Fruit fly (Drosophila melanogaster): ENCODE data around the gene vanin-like.

vanin-like gene

dm6 chrX:6193183-6193810 is 9.1 kb downstream of the vanin-like start (continued):
- TF ChIP-seq CG12659 (GFP tag; optimal IDR thresholded peaks at IDR 0.05): peak; percentile 83
- TF ChIP-seq dysf (GFP tag; IDR thresholded peaks at IDR 0.05): peak; percentile 92
- TF ChIP-seq CG2875 (GFP tag; optimal IDR thresholded peaks at IDR 0.05): peak; percentile 44
- TF ChIP-seq CG18619 (GFP tag; optimal IDR thresholded peaks at IDR 0.05): peak; percentile 78
- TF ChIP-seq CG3281 (GFP tag; optimal IDR thresholded peaks at IDR 0.05): peak; percentile 79
- peak; percentile 90 for TF ChIP-seq Dbx (GFP tag; IDR thresholded peaks at IDR 0.05)
- TF ChIP-seq Ets97D (GFP tag; optimal IDR thresholded peaks at IDR 0.05): no peak
- peak; percentile 86 for TF ChIP-seq CG13424 (tag; optimal IDR thresholded peaks at IDR 0.05)
- no peak for TF ChIP-seq pum (GFP tag; optimal IDR thresholded peaks at IDR 0.05)
- peak; percentile 87 for TF ChIP-seq CG7839 (tag; optimal IDR thresholded peaks at IDR 0.05)
- peak; percentile 78 for TF ChIP-seq CG15514 (GFP tag; optimal IDR thresholded peaks at IDR 0.05)
- TF ChIP-seq CG34422 (GFP tag; IDR thresholded peaks at IDR 0.05): peak; percentile 89
- TF ChIP-seq h (optimal IDR thresholded peaks at IDR 0.05): no peak
- peak; percentile 89 for TF ChIP-seq CG2678 (tag; optimal IDR thresholded peaks at IDR 0.05)
- peak; percentile 92 for TF ChIP-seq Hmr (GFP tag; optimal IDR thresholded peaks at IDR 0.05)
- TF ChIP-seq ham (GFP tag; IDR thresholded peaks at IDR 0.05): peak; percentile 48; the same call in 1 of the 2 replicates
- TF ChIP-seq Opbp (GFP tag; IDR thresholded peaks at IDR 0.05; ENCODE audit: partially characterized antibody): no peak
- TF ChIP-seq dm (GFP tag; optimal IDR thresholded peaks at IDR 0.05): no peak
- TF ChIP-seq bbx (GFP tag; IDR thresholded peaks at IDR 0.05; ENCODE audit: partially characterized antibody): no peak
- TF ChIP-seq ems (GFP tag; optimal IDR thresholded peaks at IDR 0.05): peak; percentile 48
- TF ChIP-seq wor (GFP tag; IDR thresholded peaks at IDR 0.05): peak; percentile 87
- TF ChIP-seq her (GFP tag; optimal IDR thresholded peaks at IDR 0.05): no peak
- TF ChIP-seq zen (tag; optimal IDR thresholded peaks at IDR 0.05): peak; percentile 2
- no peak for TF ChIP-seq CG8944 (GFP tag; optimal IDR thresholded peaks at IDR 0.05)
- no peak for TF ChIP-seq nom (GFP tag; optimal IDR thresholded peaks at IDR 0.05)
- TF ChIP-seq CG6175 (GFP tag; IDR thresholded peaks at IDR 0.05): peak; percentile 74
- TF ChIP-seq Sry-β (GFP tag; optimal IDR thresholded peaks at IDR 0.05): no peak
- peak; percentile 78 for TF ChIP-seq CG6683 (GFP tag; optimal IDR thresholded peaks at IDR 0.05)
- TF ChIP-seq CG6272 (GFP tag; IDR thresholded peaks at IDR 0.05): peak; percentile 91
- TF ChIP-seq abd-A (tag; optimal IDR thresholded peaks at IDR 0.05): peak; percentile 6
- peak; percentile 93 for TF ChIP-seq slbo (GFP tag; IDR thresholded peaks at IDR 0.05)
- peak; percentile 76 for TF ChIP-seq toy (GFP tag; IDR thresholded peaks at IDR 0.05)
- peak; percentile 84 for TF ChIP-seq unpg (GFP tag; optimal IDR thresholded peaks at IDR 0.05)
- TF ChIP-seq ERR (GFP tag; optimal IDR thresholded peaks at IDR 0.05): no peak
- TF ChIP-seq gt (GFP tag; IDR thresholded peaks at IDR 0.05): 0 out of 2 replicates have a peak, but pooled peaks have one; percentile 53
- peak; percentile 72 for TF ChIP-seq phol (tag; optimal IDR thresholded peaks at IDR 0.05)
- no peak for TF ChIP-seq CG31365 (tag; optimal IDR thresholded peaks at IDR 0.05)
- peak; percentile 81 for TF ChIP-seq ken (GFP tag; IDR thresholded peaks at IDR 0.05)
- TF ChIP-seq hth (optimal IDR thresholded peaks at IDR 0.05): no peak
- peak; percentile 86 for TF ChIP-seq CG11247 (GFP tag; IDR thresholded peaks at IDR 0.05)
- no peak for TF ChIP-seq Neu2 (GFP tag; optimal IDR thresholded peaks at IDR 0.05; ENCODE audit: borderline replicate concordance)
- TF ChIP-seq CG15269 (tag; optimal IDR thresholded peaks at IDR 0.05): peak; percentile 86
- peak; percentile 56 for TF ChIP-seq sd (tag; optimal IDR thresholded peaks at IDR 0.05)
- peak; percentile 55 for TF ChIP-seq CG12104 (GFP tag; optimal IDR thresholded peaks at IDR 0.05)
- TF ChIP-seq Vsx1 (GFP tag; optimal IDR thresholded peaks at IDR 0.05): peak; percentile 28
- peak; percentile 95 for TF ChIP-seq Ptx1 (GFP tag; IDR thresholded peaks at IDR 0.05)
- TF ChIP-seq gfzf (GFP tag; optimal IDR thresholded peaks at IDR 0.05): no peak
- TF ChIP-seq CG9215 (GFP tag; IDR thresholded peaks at IDR 0.05): peak; percentile 85
- peak; percentile 76 for TF ChIP-seq sens (GFP tag)
- TF ChIP-seq HHEX (GFP tag; optimal IDR thresholded peaks at IDR 0.05): peak; percentile 78
